Fruit fly (Drosophila melanogaster) whole organism, embryonic: ENCODE measurements around the gene Cyp4ac2.

Experiments
- Adf1 ChIP-seq: fragments of 200-800 bp; sonication (Bioruptor generic); IDR thresholded peaks from 2 replicates; pipeline ENCODE4 v1.3.6; 2022; ENCODE audit warnings: missing biosample characterization, missing genetic modification characterization
- Atf3 ChIP-seq: fragments of 200-800 bp; sonication (Bioruptor generic); optimal IDR thresholded peaks from 3 replicates; lab custom pipeline; 2016; ENCODE audit warnings: missing biosample characterization, missing genetic modification characterization
- CG11504 ChIP-seq: fragments of 200-800 bp; sonication (Bioruptor generic); optimal IDR thresholded peaks from 3 replicates; lab custom pipeline; 2019; ENCODE audit warnings: missing biosample characterization, mild to moderate bottlenecking, missing genetic modification characterization, moderate library complexity
- CG1233 ChIP-seq: fragments of 200-800 bp; sonication (Bioruptor generic); optimal IDR thresholded peaks from 4 replicates; lab custom pipeline; 2018; ENCODE audit warnings: missing biosample characterization, mild to moderate bottlenecking, missing genetic modification characterization
- CG12659 ChIP-seq: fragments of 200-800 bp; sonication (Bioruptor generic); optimal IDR thresholded peaks from 3 replicates; lab custom pipeline; 2017; ENCODE audit warnings: mild to moderate bottlenecking, missing biosample characterization, missing genetic modification reagents, missing genetic modification characterization
- CG13287 ChIP-seq: fragments of 200-800 bp; sonication (Bioruptor generic); IDR thresholded peaks from 2 replicates; pipeline ENCODE4 v1.3.6; 2022; ENCODE audit warnings: missing biosample characterization, missing genetic modification characterization; ENCODE audit not compliant: partially characterized antibody
- CG13296 ChIP-seq: fragments of 200-800 bp; sonication (Bioruptor generic); optimal IDR thresholded peaks from 3 replicates; lab custom pipeline; 2018; ENCODE audit warnings: missing biosample characterization, mild to moderate bottlenecking, missing genetic modification characterization
- CG17829 ChIP-seq: fragments of 200-800 bp; optimal IDR thresholded peaks from 2 replicates; lab custom pipeline; 2019; ENCODE audit warnings: missing biosample characterization, mild to moderate bottlenecking, missing genetic modification characterization, moderate library complexity
- CG2116 ChIP-seq: fragments of 200-800 bp; sonication (Bioruptor generic); optimal IDR thresholded peaks from 3 replicates; lab custom pipeline; 2018; ENCODE audit warnings: missing biosample characterization, mild to moderate bottlenecking, missing genetic modification characterization
- CG30403 ChIP-seq: fragments of 200-800 bp; sonication (Bioruptor generic); optimal IDR thresholded peaks from 3 replicates; lab custom pipeline; 2016; ENCODE audit warnings: missing biosample characterization, missing genetic modification characterization
- CG3065 ChIP-seq: fragments of 200-800 bp; sonication (Bioruptor generic); optimal IDR thresholded peaks from 2 replicates; lab custom pipeline; 2016; ENCODE audit warnings: missing biosample characterization, missing genetic modification characterization
- CG3163 ChIP-seq: fragments of 200-800 bp; sonication (Bioruptor generic); optimal IDR thresholded peaks from 3 replicates; lab custom pipeline; 2016; ENCODE audit warnings: missing biosample characterization, missing genetic modification characterization
- CG32772 ChIP-seq: fragments of 200-800 bp; sonication (Bioruptor generic); IDR thresholded peaks from 2 replicates; pipeline ENCODE4 v1.3.6; 2022; ENCODE audit warnings: missing biosample characterization, missing genetic modification characterization
- CG4360 ChIP-seq: fragments of 200-800 bp; sonication (Bioruptor generic); IDR thresholded peaks from 2 replicates; pipeline ENCODE4 v1.3.6; 2022; ENCODE audit warnings: missing biosample characterization, missing genetic modification characterization
- CG7839 ChIP-seq: fragments of 200-800 bp; sonication (Bioruptor generic); optimal IDR thresholded peaks from 3 replicates; lab custom pipeline; 2018; ENCODE audit warnings: missing biosample characterization, mild to moderate bottlenecking, missing genetic modification characterization, moderate library complexity
- CG8359 ChIP-seq: fragments of 200-800 bp; sonication (Bioruptor generic); optimal IDR thresholded peaks from 2 replicates; lab custom pipeline; 2017; ENCODE audit warnings: missing biosample characterization, mild to moderate bottlenecking, missing genetic modification characterization, borderline replicate concordance
- CG8765 ChIP-seq: fragments of 200-800 bp; sonication (Bioruptor generic); IDR thresholded peaks from 2 replicates; pipeline ENCODE4 v1.3.6; 2022; ENCODE audit warnings: missing biosample characterization, missing genetic modification characterization
- CG9437 ChIP-seq: fragments of 200-800 bp; sonication (Bioruptor generic); optimal IDR thresholded peaks from 2 replicates; lab custom pipeline; 2018; ENCODE audit warnings: missing biosample characterization, mild to moderate bottlenecking, missing genetic modification characterization
- Elba2 ChIP-seq: fragments of 200-800 bp; sonication (Bioruptor generic); optimal IDR thresholded peaks from 3 replicates; lab custom pipeline; 2016; ENCODE audit warnings: missing biosample characterization, missing genetic modification characterization
- HLHmδ ChIP-seq: fragments of 200-800 bp; sonication (Bioruptor generic); optimal IDR thresholded peaks from 2 replicates; lab custom pipeline; 2018; ENCODE audit warnings: missing biosample characterization, mild to moderate bottlenecking, missing genetic modification characterization, moderate library complexity
- Hand ChIP-seq: fragments of 200-800 bp; sonication (Bioruptor generic); optimal IDR thresholded peaks from 2 replicates; lab custom pipeline; 2017; ENCODE audit warnings: mild to moderate bottlenecking, missing biosample characterization, missing genetic modification reagents, missing genetic modification characterization
- Hmr ChIP-seq: fragments of 200-800 bp; sonication (Bioruptor generic); optimal IDR thresholded peaks from 3 replicates; lab custom pipeline; 2017; ENCODE audit warnings: mild to moderate bottlenecking, missing biosample characterization, missing genetic modification reagents, missing genetic modification characterization
- Hr78 ChIP-seq, 2 experiments: fragments of 200-800 bp in 1 of 2; fragments of >200 bp in 1 of 2; sonication (Bioruptor generic) in 1 of 2; optimal IDR thresholded peaks; 2 replicates each; lab custom pipeline; 2017 to 2019; ENCODE audit warnings: missing biosample characterization in 2 of 2, missing genetic modification characterization in 2 of 2, mild to moderate bottlenecking in 1 of 2, moderate library complexity in 1 of 2
- MESR4 ChIP-seq: fragments of 200-800 bp; sonication (Bioruptor generic); optimal IDR thresholded peaks from 2 replicates; lab custom pipeline; 2018; ENCODE audit warnings: missing biosample characterization, mild to moderate bottlenecking, missing genetic modification characterization, moderate library complexity
- NK7.1 ChIP-seq: fragments of 200-800 bp; sonication (Bioruptor generic); optimal IDR thresholded peaks from 3 replicates; lab custom pipeline; 2016; ENCODE audit warnings: missing biosample characterization, missing genetic modification characterization
- ac ChIP-seq: fragments of 200-800 bp; sonication (Bioruptor generic); optimal IDR thresholded peaks from 3 replicates; lab custom pipeline; 2017; ENCODE audit warnings: missing biosample characterization, mild to moderate bottlenecking, missing genetic modification characterization
- ase ChIP-seq: fragments of 200-800 bp; sonication (Bioruptor generic); IDR thresholded peaks from 3 replicates; pipeline ENCODE4 v1.3.6; 2022; ENCODE audit warnings: missing biosample characterization, missing genetic modification characterization
- btn ChIP-seq: fragments of 200-800 bp; sonication (Bioruptor generic); optimal IDR thresholded peaks from 2 replicates; lab custom pipeline; 2016; ENCODE audit warnings: missing biosample characterization, missing genetic modification characterization
- cg ChIP-seq: fragments of 200-800 bp; sonication (Bioruptor generic); optimal IDR thresholded peaks from 3 replicates; lab custom pipeline; 2019; ENCODE audit warnings: missing biosample characterization, mild to moderate bottlenecking, missing genetic modification characterization, moderate library complexity
- chm ChIP-seq: fragments of 200-800 bp; sonication (Bioruptor generic); IDR thresholded peaks from 2 replicates; pipeline ENCODE4 v1.3.6; 2022; ENCODE audit warnings: missing biosample characterization, missing genetic modification characterization
- crp ChIP-seq, 2 experiments: fragments of 200-800 bp; sonication (Bioruptor generic); optimal IDR thresholded peaks; 2 replicates in 1 of 2; 3 replicates in 1 of 2; lab custom pipeline; 2017; ENCODE audit warnings: missing biosample characterization in 2 of 2, missing genetic modification characterization in 2 of 2, mild to moderate bottlenecking in 1 of 2, moderate library complexity in 1 of 2
- disco-r ChIP-seq: fragments of 200-800 bp; sonication (Bioruptor generic); optimal IDR thresholded peaks from 2 replicates; lab custom pipeline; 2016; ENCODE audit warnings: missing biosample characterization, missing genetic modification characterization
- gcm ChIP-seq: fragments of 200-800 bp; sonication (Bioruptor generic); optimal IDR thresholded peaks from 2 replicates; lab custom pipeline; 2019; ENCODE audit warnings: missing biosample characterization, mild to moderate bottlenecking, missing genetic modification characterization, moderate library complexity
- klu ChIP-seq: fragments of 200-800 bp; sonication (Bioruptor generic); IDR thresholded peaks from 2 replicates; pipeline ENCODE4 v1.3.6; 2022; ENCODE audit warnings: missing biosample characterization, missing genetic modification characterization
- lmd ChIP-seq: fragments of 200-800 bp; sonication (Bioruptor generic); IDR thresholded peaks from 2 replicates; pipeline ENCODE4 v1.3.6; 2022; ENCODE audit warnings: missing biosample characterization, missing genetic modification characterization
- luna ChIP-seq: fragments of 200-800 bp; sonication (Bioruptor generic); optimal IDR thresholded peaks from 2 replicates; lab custom pipeline; 2016; ENCODE audit warnings: missing biosample characterization, missing genetic modification characterization
- otp ChIP-seq: fragments of 200-800 bp; sonication (Bioruptor generic); IDR thresholded peaks from 3 replicates; pipeline ENCODE4, ENCODE4 v1.3.6; 2022; ENCODE audit warnings: missing biosample characterization, missing genetic modification characterization
- p53 ChIP-seq: fragments of 200-800 bp; sonication (Bioruptor generic); optimal IDR thresholded peaks from 2 replicates; lab custom pipeline; 2016; ENCODE audit warnings: missing biosample characterization, missing genetic modification characterization
- peb ChIP-seq: fragments of 200-800 bp; sonication (Bioruptor generic); IDR thresholded peaks from 2 replicates; pipeline ENCODE4 v1.3.6; 2022; ENCODE audit warnings: missing biosample characterization, missing genetic modification characterization
- pnt ChIP-seq: fragments of 200-800 bp; sonication (Bioruptor generic); optimal IDR thresholded peaks from 3 replicates; lab custom pipeline; 2016; ENCODE audit warnings: missing biosample characterization, missing genetic modification characterization
- psq ChIP-seq: fragments of 200-800 bp; sonication (Bioruptor generic); optimal IDR thresholded peaks from 2 replicates; lab custom pipeline; 2017; ENCODE audit warnings: missing biosample characterization, missing genetic modification characterization
- pum ChIP-seq: fragments of 200-800 bp; sonication (Bioruptor generic); optimal IDR thresholded peaks from 2 replicates; lab custom pipeline; 2016; ENCODE audit warnings: missing biosample characterization, missing genetic modification characterization
- repo ChIP-seq: fragments of 200-800 bp; sonication (Bioruptor generic); optimal IDR thresholded peaks from 2 replicates; lab custom pipeline; 2016; ENCODE audit warnings: missing biosample characterization, missing genetic modification characterization
- row ChIP-seq: fragments of 200-800 bp; sonication (Bioruptor generic); IDR thresholded peaks from 3 replicates; pipeline ENCODE4 v1.3.6; 2022; ENCODE audit warnings: missing biosample characterization, missing genetic modification characterization
- sd ChIP-seq: fragments of 200-800 bp; sonication (Bioruptor generic); optimal IDR thresholded peaks from 3 replicates; lab custom pipeline; 2018; ENCODE audit warnings: missing biosample characterization, mild to moderate bottlenecking, missing genetic modification characterization, moderate library complexity
- slou ChIP-seq: fragments of 200-800 bp; sonication (Bioruptor generic); optimal IDR thresholded peaks from 3 replicates; lab custom pipeline; 2016; ENCODE audit warnings: missing biosample characterization, missing genetic modification characterization
- slp2 ChIP-seq: fragments of 200-800 bp; sonication (Bioruptor generic); optimal IDR thresholded peaks from 2 replicates; lab custom pipeline; 2016; ENCODE audit warnings: missing biosample characterization, missing genetic modification characterization
- so ChIP-seq: fragments of 200-800 bp; sonication (Bioruptor generic); IDR thresholded peaks from 3 replicates; pipeline ENCODE4 v1.3.6; 2022; ENCODE audit warnings: missing biosample characterization, missing genetic modification characterization
- tna ChIP-seq: fragments of 200-800 bp; sonication (Bioruptor generic); IDR thresholded peaks from 2 replicates; pipeline ENCODE4 v1.3.6; 2022; ENCODE audit warnings: missing biosample characterization, missing genetic modification characterization; ENCODE audit not compliant: partially characterized antibody
- wek ChIP-seq: fragments of 200-800 bp; sonication (Bioruptor generic); optimal IDR thresholded peaks from 3 replicates; lab custom pipeline; 2018; ENCODE audit warnings: missing biosample characterization, mild to moderate bottlenecking, missing genetic modification characterization, moderate library complexity

Gene Cyp4ac2

dm6 chr2L:5237175-5237753 lies 28.9 kb upstream of the Cyp4ac2 start (continued):
- TF ChIP-seq CG3065 (no peak), luna (no peak), CG11504 (peak; percentile 47), lmd (GFP tag; lab: Robert Waterston, UW) (no peak), Adf1 (GFP tag; lab: Robert Waterston, UW) (peak; percentile 63), CG3163 (GFP tag; lab: Kevin White, UChicago) (peak; percentile 66), CG8765 (GFP tag; lab: Robert Waterston, UW) (no peak), CG32772 (GFP tag; lab: Robert Waterston, UW) (peak; percentile 32; the same call in 1 of the 2 replicates), HLHmδ (GFP tag; lab: Kevin White, UChicago) (peak; percentile 90), tna (GFP tag; lab: Robert Waterston, UW) (no peak), so (GFP tag; lab: Robert Waterston, UW) (peak; percentile 58; the same call in 1 of the 3 replicates), slp2 (GFP tag; lab: Kevin White, UChicago) (no peak), klu (GFP tag; lab: Robert Waterston, UW) (no peak), Atf3 (no peak), wek (peak; percentile 63), Elba2 (GFP tag; lab: Kevin White, UChicago) (no peak), Hr78 (GFP tag; optimal IDR thresholded peaks at IDR 0.05; lab: Kevin White, UChicago) (no peak), chm (GFP tag; lab: Robert Waterston, UW) (peak; percentile 85), Hand (GFP tag; lab: Kevin White, UChicago) (no peak), MESR4 (GFP tag; lab: Kevin White, UChicago) (no peak), row (GFP tag; lab: Robert Waterston, UW) (no peak; the same call in 2 of the 3 replicates), crp (GFP tag; optimal IDR thresholded peaks at IDR 0.05; lab: Kevin White, UChicago) (no peak), CG9437 (GFP tag; lab: Kevin White, UChicago) (peak; percentile 22), CG30403 (GFP tag; lab: Kevin White, UChicago) (no peak), btn (no peak), gcm (GFP tag; lab: Kevin White, UChicago) (peak; percentile 74), CG8359 (GFP tag; lab: Kevin White, UChicago) (peak; percentile 100), NK7.1 (GFP tag; lab: Kevin White, UChicago) (no peak), sd (tag; lab: Kevin White, UChicago) (peak; percentile 9), CG1233 (GFP tag; lab: Kevin White, UChicago) (no peak), pum (GFP tag; lab: Kevin White, UChicago) (no peak), CG17829 (peak; percentile 10), CG7839 (tag; lab: Kevin White, UChicago) (no peak), Hmr (GFP tag; lab: Kevin White, UChicago) (peak; percentile 25), pnt (GFP tag; lab: Kevin White, UChicago) (no peak), cg (GFP tag; lab: Kevin White, UChicago) (peak; percentile 81), CG13287 (GFP tag; lab: Robert Waterston, UW) (peak; percentile 76), ac (peak; percentile 42), psq (no peak), ase (no peak), repo (GFP tag; lab: Kevin White, UChicago) (no peak), CG12659 (GFP tag; lab: Kevin White, UChicago) (no peak), CG2116 (no peak), otp (no peak), slou (GFP tag; lab: Kevin White, UChicago) (no peak), CG13296 (no peak), disco-r (GFP tag; lab: Kevin White, UChicago) (no peak), peb (no peak), CG4360 (GFP tag; lab: Robert Waterston, UW) (peak; percentile 96), p53 (no peak)
